Worm (Caenorhabditis elegans) whole organism, L2 larva: Measurements from ENCODE around the gene Y51H7C.7.
A peak's percentile ranks its signal among the peaks of the same experiment; 100 is the strongest.

Source experiments
- C34F6.9 ChIP-seq: fragments of 150-350 bp; optimal IDR thresholded peaks from 2 replicates; lab custom pipeline; 2014; ENCODE audit warnings: missing biosample characterization, missing genetic modification characterization
- F13H6.1 ChIP-seq: sonication (generic microtip); optimal IDR thresholded peaks from 2 replicates; lab custom pipeline; 2016; ENCODE audit warnings: missing genetic modification characterization, missing compliant biosample characterization
- R02D3.7 ChIP-seq: fragments of 150-350 bp; optimal IDR thresholded peaks from 2 replicates; lab custom pipeline; 2014; ENCODE audit warnings: missing biosample characterization, missing genetic modification characterization
- Y55F3AM.14 ChIP-seq: fragments of 200-800 bp; sonication (Bioruptor generic); optimal IDR thresholded peaks from 2 replicates; lab custom pipeline; 2018; ENCODE audit warnings: mild to moderate bottlenecking, missing genetic modification characterization, missing compliant biosample characterization
- alr-1 ChIP-seq: fragments of 150-350 bp; optimal IDR thresholded peaks from 2 replicates; lab custom pipeline; 2014; ENCODE audit warnings: missing biosample characterization, missing genetic modification characterization
- blmp-1 ChIP-seq: sonication (generic microtip); optimal IDR thresholded peaks from 2 replicates; lab custom pipeline; 2017; ENCODE audit warnings: missing genetic modification characterization, mild to moderate bottlenecking, missing compliant biosample characterization, antibody characterized with exemption, moderate library complexity; ENCODE audit not compliant: insufficient read depth
- ceh-16 ChIP-seq: fragments of 150-350 bp; optimal IDR thresholded peaks from 2 replicates; lab custom pipeline; 2014; ENCODE audit warnings: missing biosample characterization, missing genetic modification characterization
- ceh-82 ChIP-seq: fragments of 150-350 bp; optimal IDR thresholded peaks from 2 replicates; lab custom pipeline; 2014; ENCODE audit warnings: missing biosample characterization, missing genetic modification characterization
- crh-2 ChIP-seq: sonication (generic microtip); optimal IDR thresholded peaks from 2 replicates; lab custom pipeline; 2017; ENCODE audit warnings: missing biosample characterization, missing genetic modification characterization
- egl-27 ChIP-seq: sonication (generic microtip); optimal IDR thresholded peaks from 3 replicates; lab custom pipeline; 2017; ENCODE audit warnings: missing biosample characterization, missing genetic modification reagents, missing genetic modification characterization
- fos-1 ChIP-seq: fragments of 150-350 bp; optimal IDR thresholded peaks from 2 replicates; lab custom pipeline; 2014; ENCODE audit warnings: missing biosample characterization, missing genetic modification characterization
- gmeb-1 ChIP-seq: fragments of 150-350 bp; optimal IDR thresholded peaks from 2 replicates; lab custom pipeline; 2014; ENCODE audit warnings: missing biosample characterization, missing genetic modification characterization
- lin-11 ChIP-seq: fragments of 150-350 bp; sonication (generic microtip); optimal IDR thresholded peaks from 2 replicates; lab custom pipeline; 2014; ENCODE audit warnings: missing biosample characterization, missing genetic modification characterization, inconsistent platforms, mixed read lengths
- lin-13 ChIP-seq: fragments of 150-350 bp; optimal IDR thresholded peaks from 2 replicates; lab custom pipeline; 2014; ENCODE audit warnings: missing biosample characterization, missing genetic modification reagents, missing genetic modification characterization
- lin-39 ChIP-seq: fragments of 150-350 bp; optimal IDR thresholded peaks from 2 replicates; lab custom pipeline; 2014; ENCODE audit warnings: missing biosample characterization, missing genetic modification reagents, missing genetic modification characterization
- mbf-1 ChIP-seq: sonication (generic microtip); optimal IDR thresholded peaks from 2 replicates; lab custom pipeline; 2017; ENCODE audit warnings: missing biosample characterization, missing genetic modification characterization
- nhr-11 ChIP-seq: fragments of 150-350 bp; optimal IDR thresholded peaks from 2 replicates; lab custom pipeline; 2014; ENCODE audit warnings: missing biosample characterization, missing genetic modification characterization
- nhr-25 ChIP-seq: fragments of 150-350 bp; sonication (generic microtip); optimal IDR thresholded peaks from 3 replicates; lab custom pipeline; 2014; ENCODE audit warnings: missing biosample characterization, missing genetic modification characterization
- nhr-6 ChIP-seq: fragments of 150-350 bp; optimal IDR thresholded peaks from 2 replicates; lab custom pipeline; 2014; ENCODE audit warnings: missing biosample characterization, missing genetic modification characterization
- nhr-77 ChIP-seq: fragments of 150-350 bp; optimal IDR thresholded peaks from 2 replicates; lab custom pipeline; 2014; ENCODE audit warnings: missing biosample characterization, missing genetic modification characterization
- peb-1 ChIP-seq: fragments of 150-350 bp; optimal IDR thresholded peaks from 2 replicates; lab custom pipeline; 2014; ENCODE audit warnings: missing biosample characterization, missing genetic modification characterization
- sem-4 ChIP-seq: fragments of 150-350 bp; optimal IDR thresholded peaks from 2 replicates; lab custom pipeline; 2014; ENCODE audit warnings: missing biosample characterization, missing genetic modification reagents, missing genetic modification characterization
- sma-3 ChIP-seq: sonication (generic microtip); optimal IDR thresholded peaks from 2 replicates; lab custom pipeline; 2016; ENCODE audit warnings: missing genetic modification reagents, missing genetic modification characterization, missing compliant biosample characterization
- sma-9 ChIP-seq, 2 experiments: fragments of 150-350 bp in 1 of 2; sonication (generic microtip) in 1 of 2; optimal IDR thresholded peaks; 2 replicates each; lab custom pipeline; 2014 to 2016; ENCODE audit warnings: missing genetic modification characterization in 2 of 2, mild to moderate bottlenecking in 1 of 2, missing biosample characterization in 1 of 2, missing compliant biosample characterization in 1 of 2, missing genetic modification reagents in 1 of 2, moderate library complexity in 1 of 2
- unc-39 ChIP-seq: fragments of 150-350 bp; optimal IDR thresholded peaks from 2 replicates; lab custom pipeline; 2014; ENCODE audit warnings: missing biosample characterization, missing genetic modification characterization
- unc-55 ChIP-seq: fragments of 150-350 bp; sonication (generic microtip); optimal IDR thresholded peaks from 3 replicates; lab custom pipeline; 2014; ENCODE audit warnings: missing biosample characterization, missing genetic modification reagents, missing genetic modification characterization
- unc-62 ChIP-seq: fragments of 150-350 bp; optimal IDR thresholded peaks from 2 replicates; lab custom pipeline; 2014; ENCODE audit warnings: missing biosample characterization, missing genetic modification reagents, missing genetic modification characterization
- zag-1 ChIP-seq: fragments of 150-350 bp; optimal IDR thresholded peaks from 2 replicates; lab custom pipeline; 2014; ENCODE audit warnings: missing biosample characterization, missing genetic modification characterization
- ztf-11 ChIP-seq: sonication (generic microtip); optimal IDR thresholded peaks from 2 replicates; lab custom pipeline; 2017; ENCODE audit warnings: missing biosample characterization, missing genetic modification characterization
- ztf-4 ChIP-seq: fragments of 150-350 bp; optimal IDR thresholded peaks from 2 replicates; lab custom pipeline; 2014; ENCODE audit warnings: missing biosample characterization, missing genetic modification characterization

The Y51H7C.7 gene

ce11 chrII:1381618-1382017 is 20.8 kb upstream of the Y51H7C.7 start, which contains the start of gene F54D12.9:
TSS of gene F54D12.9 (minus strand) at chrII:1381718.
- TF ChIP-seq ceh-16 (tag; lab: Kevin White, UChicago) (no peak), ztf-4 (tag; lab: Kevin White, UChicago) (no peak), crh-2 (no peak), unc-62 (GFP tag; lab: Kevin White, UChicago) (no peak), gmeb-1 (tag; lab: Kevin White, UChicago) (no peak), unc-55 (GFP tag; lab: Kevin White, UChicago) (no peak), alr-1 (tag; lab: Kevin White, UChicago) (no peak), nhr-11 (tag; lab: Kevin White, UChicago) (no peak), nhr-6 (tag; lab: Kevin White, UChicago) (no peak), sma-9 (GFP tag; optimal IDR thresholded peaks at IDR 0.05; lab: Kevin White, UChicago) (no peak), sma-9 (tag; optimal IDR thresholded peaks at IDR 0.05; lab: Kevin White, UChicago) (no peak)

DNA sequence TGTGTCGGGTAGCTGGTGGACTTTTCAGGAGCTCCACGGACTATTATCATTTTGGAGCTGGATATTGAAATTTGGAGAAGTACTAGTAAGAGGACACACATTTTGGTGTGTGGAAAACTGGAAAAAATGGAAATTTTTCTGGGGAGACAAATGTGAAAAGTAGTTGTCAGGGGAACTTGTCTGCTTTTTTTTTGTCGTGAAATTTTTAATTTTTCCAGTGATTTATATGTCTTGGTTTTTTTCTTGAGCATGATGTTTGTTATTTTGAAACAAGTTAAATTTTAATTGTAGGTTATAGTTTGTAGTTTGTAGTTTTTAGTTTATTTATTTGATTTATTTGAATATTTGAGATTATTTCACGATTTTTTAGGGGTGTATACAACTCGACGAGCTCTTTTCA is 17.1 kb upstream of the Y51H7C.7 start, which contains the start of gene F54D12.7:
Gene F54D12.7, minus strand, starts transcription at position 101 of the 400 bp plus-strand sequence.
- no peak for TF ChIP-seq lin-39 (tag; lab: Kevin White, UChicago)
- TF ChIP-seq crh-2, result no peak
- no peak for TF ChIP-seq unc-55 (GFP tag; lab: Kevin White, UChicago)
- no peak for TF ChIP-seq ztf-4 (tag; lab: Kevin White, UChicago)
- TF ChIP-seq nhr-77 (tag; lab: Kevin White, UChicago), result no peak
- no peak for TF ChIP-seq unc-39 (tag; lab: Kevin White, UChicago)
- TF ChIP-seq nhr-25 (tag; lab: Kevin White, UChicago), result no peak
- no peak for TF ChIP-seq unc-62 (GFP tag; lab: Kevin White, UChicago)
- TF ChIP-seq R02D3.7, result no peak
- TF ChIP-seq alr-1 (tag; lab: Kevin White, UChicago), result no peak
- no peak for TF ChIP-seq ceh-16 (tag; lab: Kevin White, UChicago)
- no peak for TF ChIP-seq egl-27

- TF ChIP-seq C34F6.9 (tag; lab: Kevin White, UChicago), result no peak
- no peak for TF ChIP-seq crh-2
- TF ChIP-seq mbf-1 (tag; lab: Kevin White, UChicago), result no peak
- no peak for TF ChIP-seq R02D3.7
- TF ChIP-seq blmp-1 (tag; lab: Kevin White, UChicago), result peak; percentile 29
- no peak for TF ChIP-seq lin-13 (GFP tag; lab: Kevin White, UChicago)
- no peak for TF ChIP-seq nhr-25 (tag; lab: Kevin White, UChicago)
- TF ChIP-seq ceh-82 (tag; lab: Kevin White, UChicago), result no peak
- TF ChIP-seq nhr-6 (tag; lab: Kevin White, UChicago), result no peak
- no peak for TF ChIP-seq zag-1 (tag; lab: Kevin White, UChicago)
- TF ChIP-seq fos-1 (tag; lab: Kevin White, UChicago), result peak; percentile 85
- TF ChIP-seq nhr-11 (tag; lab: Kevin White, UChicago), result no peak
- TF ChIP-seq ztf-4 (tag; lab: Kevin White, UChicago), result no peak
Observed at ce11 chrII:1386478-1386877, 15.9 kb upstream of the Y51H7C.7 start, which contains the start of gene aat-7. TSS of gene aat-7 (plus strand) at chrII:1386870.

DNA sequence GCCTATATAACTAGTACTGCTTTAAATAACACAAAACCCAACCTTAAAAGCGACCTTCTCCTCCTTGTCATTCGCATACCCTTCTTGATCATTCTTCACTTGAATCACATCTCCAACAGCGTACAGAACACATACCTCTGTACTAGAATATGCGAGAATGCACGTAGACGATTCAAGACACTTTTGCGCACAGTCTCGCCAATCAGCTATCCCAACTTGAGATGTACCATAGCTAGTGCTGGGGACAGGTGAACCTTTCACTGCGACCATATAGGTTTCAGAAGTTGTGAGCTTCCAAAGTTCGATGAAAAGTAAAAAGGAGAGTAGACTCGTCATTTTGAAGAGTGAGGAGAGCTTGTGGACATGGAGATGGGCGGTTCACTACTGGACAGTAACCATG is 4.7 kb upstream of the Y51H7C.7 start, which contains the start of gene F54D12.8:
Gene F54D12.8, minus strand, starts transcription at position 336 of the 400 bp plus-strand sequence.
- no peak for TF ChIP-seq alr-1 (tag; lab: Kevin White, UChicago)
- TF ChIP-seq peb-1 (tag; lab: Kevin White, UChicago), result no peak

DNA sequence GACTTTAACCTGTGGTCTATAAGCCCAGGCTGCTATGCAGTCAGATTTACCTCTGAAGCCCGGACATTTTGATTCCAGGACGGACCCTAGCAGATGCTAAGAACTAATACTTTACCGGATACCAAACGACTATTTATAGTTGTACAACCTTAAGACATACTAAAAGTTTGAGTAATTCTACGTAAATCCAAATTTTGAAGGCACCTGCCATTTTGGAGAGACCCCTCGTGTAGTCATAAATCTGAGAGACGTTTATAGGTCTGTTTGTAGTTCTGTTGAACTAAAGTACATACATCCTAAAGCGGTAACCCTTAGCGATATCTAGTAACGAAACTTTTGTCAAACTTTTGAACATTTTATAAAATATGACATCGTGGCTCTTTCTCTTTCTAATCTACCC is 4.0 kb upstream of the Y51H7C.7 start, which contains the start of gene F54D12.2:
Gene F54D12.2, plus strand, starts transcription at position 301 of the 400 bp plus-strand sequence.
- no peak for TF ChIP-seq zag-1 (tag; lab: Kevin White, UChicago)
- TF ChIP-seq fos-1 (tag; lab: Kevin White, UChicago), result no peak
- TF ChIP-seq Y55F3AM.14, result no peak
- TF ChIP-seq nhr-25 (tag; lab: Kevin White, UChicago), result no peak
- TF ChIP-seq mbf-1 (tag; lab: Kevin White, UChicago), result no peak
- no peak for TF ChIP-seq lin-11 (tag; lab: Kevin White, UChicago)
- TF ChIP-seq ztf-11 (tag; lab: Kevin White, UChicago), result no peak
- TF ChIP-seq, all 48 proteins: peak for 0

- TF ChIP-seq F13H6.1 (tag; lab: Kevin White, UChicago) (no peak), sma-3 (GFP tag; lab: Kevin White, UChicago) (no peak), sem-4 (tag; lab: Kevin White, UChicago) (no peak), alr-1 (tag; lab: Kevin White, UChicago) (no peak), unc-55 (GFP tag; lab: Kevin White, UChicago) (no peak), unc-62 (GFP tag; lab: Kevin White, UChicago) (no peak)
Observed at ce11 chrII:1400105-1400504, 2.3 kb upstream of the Y51H7C.7 start, which contains the start of gene F54D12.1. TSS of gene F54D12.1 (plus strand) at chrII:1400405.
